Worm (Caenorhabditis elegans): ENCODE measurements around the gene Y34B4A.7.

ce11 chrX:5197440-5197839 is 46.7 kb upstream of the Y34B4A.7 start:
- TF ChIP-seq nhr-76 (tag; optimal IDR thresholded peaks at IDR 0.05) (no peak), zip-8 (tag; optimal IDR thresholded peaks at IDR 0.05) (no peak), nhr-237 (tag; optimal IDR thresholded peaks at IDR 0.05) (no peak), snpc-4 (tag; optimal IDR thresholded peaks at IDR 0.05) (no peak), lsy-2 (tag; optimal IDR thresholded peaks at IDR 0.05) (no peak), unc-120 (tag; optimal IDR thresholded peaks at IDR 0.05; ENCODE audit: poor library complexity, severe bottlenecking) (no peak), bed-3 (GFP tag; optimal IDR thresholded peaks at IDR 0.05) (no peak), mep-1 (tag; optimal IDR thresholded peaks at IDR 0.05) (no peak), ceh-39 (tag; optimal IDR thresholded peaks at IDR 0.05) (no peak), ces-1 (GFP tag; optimal IDR thresholded peaks at IDR 0.05) (no peak)
